Worm (Caenorhabditis elegans) whole organism, young adult: ENCODE measurements around the gene cmk-1.

Source experiments
- F23B12.7 ChIP-seq: sonication (generic microtip); optimal IDR thresholded peaks from 2 replicates; lab custom pipeline; 2017; ENCODE audit warnings: missing genetic modification characterization, mild to moderate bottlenecking, missing compliant biosample characterization, antibody characterized with exemption, moderate library complexity; ENCODE audit not compliant: insufficient read depth
- F37B4.10 ChIP-seq: fragments of 200-800 bp; sonication (Bioruptor generic); IDR thresholded peaks from 2 replicates; pipeline ENCODE4 v1.3.6; 2022; ENCODE audit warnings: missing genetic modification characterization, missing compliant biosample characterization
- F57A8.1 ChIP-seq: fragments of 200-800 bp; sonication (Bioruptor generic); optimal IDR thresholded peaks from 2 replicates; lab custom pipeline; 2018; ENCODE audit warnings: mild to moderate bottlenecking, missing genetic modification characterization, moderate library complexity, missing compliant biosample characterization
- K12H6.12 ChIP-seq: fragments of 200-800 bp; sonication (Bioruptor generic); optimal IDR thresholded peaks from 2 replicates; lab custom pipeline; 2018; ENCODE audit warnings: mild to moderate bottlenecking, missing genetic modification characterization, missing compliant biosample characterization
- T07F8.4 ChIP-seq: sonication (generic microtip); optimal IDR thresholded peaks from 2 replicates; lab custom pipeline; 2016; ENCODE audit warnings: mild to moderate bottlenecking, missing genetic modification characterization, moderate library complexity, missing compliant biosample characterization
- Y56A3A.18 ChIP-seq: fragments of 200-800 bp; sonication (Bioruptor generic); IDR thresholded peaks from 2 replicates; pipeline ENCODE4 v1.3.6; 2022; ENCODE audit warnings: missing genetic modification reagents, missing genetic modification characterization, missing compliant biosample characterization
- attf-5 ChIP-seq: fragments of 200-800 bp; sonication (Bioruptor generic); optimal IDR thresholded peaks from 2 replicates; lab custom pipeline; 2018; ENCODE audit warnings: mild to moderate bottlenecking, missing genetic modification characterization, missing compliant biosample characterization
- cebp-1 ChIP-seq, 2 experiments: fragments of 200-800 bp in 1 of 2; sonication (Bioruptor generic) in 1 of 2; sonication (generic microtip) in 1 of 2; IDR thresholded peaks in 1 of 2; optimal IDR thresholded peaks in 1 of 2; 2 replicates each; pipeline versions ENCODE4 v1.3.6 to Lab custom; 2017 to 2022; ENCODE audit warnings: missing compliant biosample characterization in 2 of 2, missing genetic modification characterization in 2 of 2, mild to moderate bottlenecking in 1 of 2, missing genetic modification reagents in 1 of 2, moderate library complexity in 1 of 2
- chd-7 ChIP-seq: sonication (generic microtip); optimal IDR thresholded peaks from 2 replicates; lab custom pipeline; 2016; ENCODE audit warnings: mild to moderate bottlenecking, missing genetic modification characterization, moderate library complexity, missing compliant biosample characterization
- dox-1 ChIP-seq: fragments of 200-800 bp; sonication (Bioruptor generic); IDR thresholded peaks from 2 replicates; pipeline ENCODE4 v1.3.6; 2022; ENCODE audit warnings: missing genetic modification reagents, missing genetic modification characterization, missing compliant biosample characterization
- dpff-1 ChIP-seq: sonication (generic microtip); optimal IDR thresholded peaks from 2 replicates; lab custom pipeline; 2017; ENCODE audit warnings: mild to moderate bottlenecking, missing genetic modification characterization, missing compliant biosample characterization
- dpl-1 ChIP-seq: fragments of 150-350 bp; optimal IDR thresholded peaks from 2 replicates; lab custom pipeline; 2014; ENCODE audit warnings: missing biosample characterization, missing genetic modification reagents, missing genetic modification characterization
- egl-18 ChIP-seq: fragments of 200-800 bp; sonication (Bioruptor generic); IDR thresholded peaks from 2 replicates; pipeline ENCODE4 v1.3.6; 2022; ENCODE audit warnings: missing genetic modification reagents, missing genetic modification characterization, missing compliant biosample characterization
- egrh-3 ChIP-seq: fragments of 200-800 bp; sonication (Bioruptor generic); IDR thresholded peaks from 2 replicates; pipeline ENCODE4 v1.3.6; 2022; ENCODE audit warnings: missing genetic modification reagents, missing genetic modification characterization, missing compliant biosample characterization
- ets-4 ChIP-seq: fragments of 200-800 bp; sonication (Bioruptor generic); optimal IDR thresholded peaks from 2 replicates; lab custom pipeline; 2018; ENCODE audit warnings: mild to moderate bottlenecking, missing genetic modification characterization, missing compliant biosample characterization
- hlh-12 ChIP-seq: sonication (generic microtip); optimal IDR thresholded peaks from 2 replicates; lab custom pipeline; 2016; ENCODE audit warnings: missing genetic modification characterization, missing compliant biosample characterization
- hmg-1.2 ChIP-seq: fragments of 200-800 bp; sonication (Bioruptor generic); IDR thresholded peaks from 2 replicates; pipeline ENCODE4 v1.3.6; 2022; ENCODE audit warnings: missing genetic modification reagents, missing genetic modification characterization, missing compliant biosample characterization
- hrde-1 ChIP-seq: sonication (generic microtip); optimal IDR thresholded peaks from 2 replicates; lab custom pipeline; 2016; ENCODE audit warnings: missing genetic modification characterization, mild to moderate bottlenecking, missing compliant biosample characterization, moderate library complexity, missing genotype, missing genetic modification reagents, borderline replicate concordance
- lin-40 ChIP-seq: sonication (generic microtip); optimal IDR thresholded peaks from 2 replicates; lab custom pipeline; 2016; ENCODE audit warnings: missing genetic modification characterization, mild to moderate bottlenecking, missing compliant biosample characterization, missing genotype, missing genetic modification reagents
- lin-54 ChIP-seq: fragments of 200-800 bp; sonication (Bioruptor generic); optimal IDR thresholded peaks from 2 replicates; lab custom pipeline; 2018; ENCODE audit warnings: mild to moderate bottlenecking, missing genetic modification characterization, missing compliant biosample characterization
- mcd-1 ChIP-seq: fragments of 200-800 bp; sonication (Bioruptor generic); IDR thresholded peaks from 2 replicates; pipeline ENCODE4 v1.3.6; 2022; ENCODE audit warnings: missing genetic modification reagents, missing genetic modification characterization, missing compliant biosample characterization
- mxl-1 ChIP-seq: sonication (generic microtip); optimal IDR thresholded peaks from 2 replicates; lab custom pipeline; 2016; ENCODE audit warnings: missing genetic modification characterization, missing compliant biosample characterization
- nfya-2 ChIP-seq: fragments of 200-800 bp; sonication (Bioruptor generic); IDR thresholded peaks from 2 replicates; pipeline ENCODE4 v1.3.6; 2022; ENCODE audit warnings: missing genetic modification reagents, missing genetic modification characterization, missing compliant biosample characterization
- nhr-80 ChIP-seq: sonication (generic microtip); optimal IDR thresholded peaks from 2 replicates; lab custom pipeline; 2016; ENCODE audit warnings: missing genetic modification characterization, missing compliant biosample characterization
- nhr-90 ChIP-seq: sonication (generic microtip); optimal IDR thresholded peaks from 2 replicates; lab custom pipeline; 2016; ENCODE audit warnings: missing genotype, mild to moderate bottlenecking, missing genetic modification characterization, missing compliant biosample characterization
- pbrm-1 ChIP-seq: fragments of 200-800 bp; sonication (Bioruptor generic); IDR thresholded peaks from 2 replicates; pipeline ENCODE4 v1.3.6; 2022; ENCODE audit warnings: missing genetic modification reagents, missing genetic modification characterization, missing compliant biosample characterization
- pha-4 ChIP-seq: fragments of 150-350 bp; sonication (generic microtip); optimal IDR thresholded peaks from 2 replicates; lab custom pipeline; 2014; ENCODE audit warnings: missing biosample characterization, missing genetic modification reagents, missing genetic modification characterization
- rpc-1 ChIP-seq, 2 experiments: fragments of 150-350 bp in 1 of 2; sonication (generic microtip) in 1 of 2; optimal IDR thresholded peaks; 2 replicates each; lab custom pipeline; 2014 to 2018; ENCODE audit warnings: missing biosample characterization in 1 of 2, missing genetic modification characterization in 1 of 2, missing genetic modification reagents in 1 of 2, missing genotype in 1 of 2
- sdz-38 ChIP-seq: sonication (generic microtip); optimal IDR thresholded peaks from 2 replicates; lab custom pipeline; 2016; ENCODE audit warnings: missing genotype, missing genetic modification characterization, missing compliant biosample characterization
- sea-2 ChIP-seq: fragments of 200-800 bp; sonication (Bioruptor generic); IDR thresholded peaks from 2 replicates; pipeline ENCODE4 v1.3.6; 2022; ENCODE audit warnings: missing genetic modification characterization, missing compliant biosample characterization
- snpc-1.3 ChIP-seq: sonication (generic microtip); optimal IDR thresholded peaks from 2 replicates; lab custom pipeline; 2017; ENCODE audit warnings: missing genetic modification characterization, mild to moderate bottlenecking, missing compliant biosample characterization, antibody characterized with exemption, moderate library complexity, missing genotype, missing genetic modification reagents; ENCODE audit not compliant: insufficient read depth
- xnd-1 ChIP-seq: sonication (generic microtip); optimal IDR thresholded peaks from 2 replicates; lab custom pipeline; 2016; ENCODE audit warnings: missing genotype, missing genetic modification reagents, missing genetic modification characterization, missing compliant biosample characterization
- zfh-2 ChIP-seq: fragments of 200-800 bp; sonication (Bioruptor generic); conservative IDR thresholded peaks from 2 replicates; pipeline ENCODE4 v1.3.6; 2022; ENCODE audit warnings: missing genetic modification reagents, missing genetic modification characterization, missing compliant biosample characterization
- ztf-18 ChIP-seq: sonication (generic microtip); optimal IDR thresholded peaks from 2 replicates; lab custom pipeline; 2016; ENCODE audit warnings: missing genotype, mild to moderate bottlenecking, missing genetic modification characterization, missing compliant biosample characterization
- ztf-22 ChIP-seq: fragments of 200-800 bp; sonication (Bioruptor generic); optimal IDR thresholded peaks from 2 replicates; lab custom pipeline; 2018; ENCODE audit warnings: mild to moderate bottlenecking, missing genetic modification characterization, moderate library complexity, missing compliant biosample characterization
- ztf-26 ChIP-seq: sonication (generic microtip); optimal IDR thresholded peaks from 2 replicates; lab custom pipeline; 2017; ENCODE audit warnings: missing genetic modification characterization, missing compliant biosample characterization

cmk-1 gene

DNA sequence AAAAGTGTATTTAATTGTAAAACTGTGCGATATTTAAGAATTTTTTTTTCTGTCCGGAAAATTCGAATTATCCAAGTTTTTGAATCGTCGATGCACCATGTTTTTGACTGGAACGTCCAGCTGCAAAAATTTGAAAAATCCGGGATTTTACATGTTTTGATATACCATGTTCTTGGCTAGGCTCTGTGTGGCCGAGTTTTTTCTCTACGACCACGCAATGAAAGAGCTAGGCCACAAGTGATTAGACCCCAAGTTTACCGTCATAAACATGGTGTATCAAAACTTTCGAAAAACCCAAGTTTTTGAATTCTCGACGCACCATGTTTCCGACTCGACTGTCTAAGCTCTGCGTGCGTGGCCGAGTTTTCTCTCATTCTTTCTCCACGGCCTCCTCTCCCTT is 20.3 kb downstream of the cmk-1 start:
- TF ChIP-seq F37B4.10 (GFP tag; lab: Robert Waterston, UW) (no peak), ztf-18 (tag; lab: Kevin White, UChicago) (no peak), sea-2 (GFP tag; lab: Robert Waterston, UW) (no peak), nfya-2 (GFP tag; lab: Robert Waterston, UW) (no peak), chd-7 (tag; lab: Kevin White, UChicago) (no peak), rpc-1 (optimal IDR thresholded peaks at IDR 0.05; lab: Kevin White, UChicago) (no peak), rpc-1 (tag; optimal IDR thresholded peaks at IDR 0.05; lab: Kevin White, UChicago) (no peak), hmg-1.2 (GFP tag; lab: Robert Waterston, UW) (no peak), lin-54 (no peak), lin-40 (no peak), ztf-26 (tag; lab: Kevin White, UChicago) (no peak), dpl-1 (GFP tag; lab: Kevin White, UChicago) (no peak), pha-4 (no peak), egl-18 (GFP tag; lab: Robert Waterston, UW) (no peak), hrde-1 (tag; lab: Kevin White, UChicago) (no peak), F57A8.1 (no peak), mcd-1 (GFP tag; lab: Robert Waterston, UW) (no peak), snpc-1.3 (tag; lab: Kevin White, UChicago) (no peak), dpff-1 (tag; lab: Kevin White, UChicago) (no peak), F23B12.7 (no peak)

DNA sequence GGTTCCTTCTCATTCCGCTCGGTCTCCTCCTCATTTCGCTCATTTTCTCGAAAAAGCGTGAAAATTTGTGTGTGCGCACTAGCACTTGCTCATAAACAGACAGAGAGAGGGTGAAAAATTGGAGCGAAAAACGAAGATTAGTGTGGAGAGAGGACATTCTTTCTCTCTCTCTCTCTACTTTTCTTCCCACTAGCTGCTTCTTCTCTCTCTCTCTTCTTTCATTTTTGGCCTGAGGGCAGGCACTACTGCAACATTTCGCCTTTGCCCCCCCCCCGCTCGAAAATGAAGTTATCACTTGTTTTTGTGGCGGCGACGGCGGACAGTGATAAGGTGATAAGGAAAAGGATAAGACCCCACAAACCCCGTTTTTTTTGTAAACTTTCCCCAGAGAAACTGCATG is 20.8 kb downstream of the cmk-1 start:
- TF ChIP-seq zfh-2 (GFP tag; lab: Robert Waterston, UW) (peak; percentile 66), mxl-1 (tag; lab: Kevin White, UChicago) (no peak), nhr-80 (tag; lab: Kevin White, UChicago) (peak; percentile 91), nhr-90 (peak; percentile 34), dox-1 (GFP tag; lab: Robert Waterston, UW) (peak; percentile 53), ztf-22 (GFP tag; lab: Kevin White, UChicago) (no peak), attf-5 (GFP tag; lab: Kevin White, UChicago) (peak; percentile 26), Y56A3A.18 (GFP tag; lab: Robert Waterston, UW) (no peak), ets-4 (GFP tag; lab: Kevin White, UChicago) (peak; percentile 47), hmg-1.2 (GFP tag; lab: Robert Waterston, UW) (peak; percentile 8; the same call in 1 of the 2 replicates), K12H6.12 (tag; lab: Kevin White, UChicago) (no peak), cebp-1 (GFP tag; IDR thresholded peaks at IDR 0.05; lab: Robert Waterston, UW) (no peak), cebp-1 (tag; optimal IDR thresholded peaks at IDR 0.05; lab: Kevin White, UChicago) (peak; percentile 43)

DNA sequence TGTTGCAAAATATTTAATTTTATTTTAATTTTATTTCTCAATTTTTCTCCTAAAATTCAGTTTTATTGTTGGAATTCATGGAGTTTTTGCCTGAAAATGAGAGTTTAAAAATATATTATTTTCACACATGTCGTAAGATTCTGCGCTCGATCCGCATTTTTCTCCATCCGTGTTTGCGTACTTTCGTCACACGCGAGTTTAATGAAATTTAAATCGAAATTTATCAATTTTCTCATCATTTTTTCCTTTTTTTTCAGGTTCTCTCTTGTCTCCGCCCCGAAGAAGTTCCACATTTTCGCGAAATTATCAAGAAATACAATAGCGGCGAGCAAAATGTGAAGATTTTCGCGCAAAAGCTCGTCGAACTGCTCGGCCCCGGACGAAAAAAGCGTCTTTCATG is 22.2 kb downstream of the cmk-1 start:
- no peak for TF ChIP-seq hlh-12 (tag; lab: Kevin White, UChicago)
- TF ChIP-seq nfya-2 (GFP tag; lab: Robert Waterston, UW) = no peak
- TF ChIP-seq dpff-1 (tag; lab: Kevin White, UChicago) = no peak
- no peak for TF ChIP-seq T07F8.4
- TF ChIP-seq pbrm-1 (GFP tag; lab: Robert Waterston, UW) = no peak

DNA sequence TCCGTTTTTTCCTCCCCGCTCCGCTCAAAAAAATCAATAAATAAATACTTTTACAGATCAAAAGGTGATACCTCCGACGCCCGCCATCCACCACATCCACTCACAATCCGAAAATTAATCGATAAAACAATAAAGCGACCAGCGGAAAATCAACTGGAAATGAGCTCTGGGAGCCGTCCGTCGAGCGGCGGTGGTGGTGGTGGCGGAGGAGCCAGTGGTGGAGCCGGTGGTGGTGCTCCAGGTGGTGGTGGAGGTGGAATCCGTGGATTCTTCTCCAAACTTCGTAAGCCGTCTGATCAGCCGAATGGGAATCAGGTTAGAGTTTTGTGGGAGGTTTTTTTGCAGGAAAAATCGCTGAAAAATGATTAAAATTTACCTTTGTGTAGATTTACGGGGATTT is 23.6 kb downstream of the cmk-1 start, which contains the start of gene egl-4:
Gene egl-4, plus strand, starts transcription at position 160 of the 400 bp plus-strand sequence.
- TF ChIP-seq egrh-3 (peak; percentile 66; the same call in 1 of the 2 replicates), xnd-1 (no peak), zfh-2 (GFP tag; lab: Robert Waterston, UW) (peak; percentile 84), sdz-38 (no peak)
